Fruit fly (Drosophila melanogaster): ENCODE data around the gene chp.

dm6 chr3R:31193062-31193461 lies 17.5 kb downstream of the chp start, which contains the start of gene bnk:
- TF ChIP-seq Myc (optimal IDR thresholded peaks at IDR 0.05) (no peak), Sin3A (optimal IDR thresholded peaks at IDR 0.05) (no peak), psq (optimal IDR thresholded peaks at IDR 0.05) (no peak), insv (optimal IDR thresholded peaks at IDR 0.05) (no peak), h (optimal IDR thresholded peaks at IDR 0.05) (no peak)

Measured in Kc167 (cell line).